Fruit fly (Drosophila melanogaster) whole organism, pupa: ENCODE data around the gene CG33923.

Experiments used
- CG10348 ChIP-seq: fragments of 200-800 bp; sonication (Bioruptor generic); IDR thresholded peaks from 2 replicates; pipeline ENCODE4 v1.3.6; 2022; ENCODE audit warnings: missing biosample characterization, missing genetic modification characterization
- CG12605 ChIP-seq: fragments of 200-800 bp; sonication (Bioruptor generic); IDR thresholded peaks from 2 replicates; pipeline ENCODE4 v1.3.6; 2022; ENCODE audit warnings: missing biosample characterization, missing genetic modification characterization
- CG17806 ChIP-seq: fragments of 200-800 bp; sonication (Bioruptor generic); optimal IDR thresholded peaks from 2 replicates; lab custom pipeline; 2018; ENCODE audit warnings: missing biosample characterization, mild to moderate bottlenecking, missing genetic modification characterization, moderate library complexity
- CG4496 ChIP-seq: fragments of 200-800 bp; sonication (Bioruptor generic); IDR thresholded peaks from 3 replicates; pipeline ENCODE4 v1.3.6; 2022; ENCODE audit warnings: missing biosample characterization, missing genetic modification characterization
- CG8301 ChIP-seq: fragments of 200-800 bp; sonication (Bioruptor generic); optimal IDR thresholded peaks from 2 replicates; lab custom pipeline; 2018; ENCODE audit warnings: missing biosample characterization, mild to moderate bottlenecking, missing genetic modification characterization
- Pif1A ChIP-seq: fragments of 200-800 bp; sonication (Bioruptor generic); optimal IDR thresholded peaks from 3 replicates; lab custom pipeline; 2016; ENCODE audit warnings: missing biosample characterization, missing genetic modification characterization
- Pif1B ChIP-seq: fragments of 200-800 bp; sonication (Bioruptor generic); optimal IDR thresholded peaks from 3 replicates; lab custom pipeline; 2016; ENCODE audit warnings: missing biosample characterization, missing genetic modification characterization
- rn ChIP-seq: fragments of 200-800 bp; sonication (Bioruptor generic); IDR thresholded peaks from 2 replicates; pipeline ENCODE4 v1.3.6; 2022; ENCODE audit warnings: missing biosample characterization, missing genetic modification characterization

DNA sequence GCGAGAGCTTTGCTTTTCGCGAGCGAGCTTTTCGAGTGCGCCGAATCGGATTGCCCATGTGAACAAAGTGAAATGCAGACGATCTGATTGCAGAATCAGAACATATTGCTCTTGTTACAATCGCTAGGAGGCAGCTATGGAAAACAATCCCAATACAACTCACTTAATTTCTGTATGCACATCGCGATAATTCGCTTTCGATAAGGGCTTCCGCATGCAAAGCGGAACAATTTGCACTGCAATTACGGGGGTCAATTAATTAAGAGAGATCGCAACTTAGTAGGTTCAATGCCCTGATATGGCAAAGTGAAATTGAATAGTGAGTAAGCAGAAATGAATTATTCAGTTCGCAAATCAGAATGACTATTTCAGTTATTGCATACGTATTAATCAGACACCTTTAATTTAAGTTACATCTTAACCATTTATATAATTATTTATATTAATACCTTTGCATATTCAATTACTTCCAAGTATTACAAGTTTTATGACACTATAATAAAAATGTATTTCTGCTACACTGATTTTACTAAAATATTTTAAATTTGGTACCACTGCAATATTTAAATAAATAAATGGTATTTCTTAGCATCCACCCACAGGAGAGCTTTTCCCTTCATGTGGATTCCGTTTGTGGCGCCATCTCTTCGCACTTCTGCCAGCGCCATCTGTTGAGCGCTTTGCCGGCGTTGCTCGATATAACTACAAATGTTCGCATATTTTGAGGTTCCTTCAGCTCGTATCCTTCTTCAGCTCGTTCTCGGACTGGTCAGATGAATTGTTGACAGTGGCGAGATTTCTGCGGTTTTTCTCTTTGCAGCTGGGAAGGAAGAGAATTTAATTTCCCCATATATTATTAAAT lies 20.1 kb upstream of the CG33923 start, which contains the start of gene NLaz:
- TF ChIP-seq CG12605 (GFP tag; lab: Robert Waterston, UW) (no peak), CG17806 (tag; lab: Kevin White, UChicago) (no peak), CG4496 (GFP tag; lab: Robert Waterston, UW) (no peak), CG8301 (no peak), Pif1A (GFP tag; lab: Kevin White, UChicago) (no peak), CG10348 (GFP tag; lab: Robert Waterston, UW) (no peak), rn (GFP tag; lab: Robert Waterston, UW) (no peak), Pif1B (GFP tag; lab: Kevin White, UChicago) (no peak)
